Fruit fly (Drosophila melanogaster): ENCODE results near the gene INPP5E.
A peak's percentile ranks its signal among the peaks of the same experiment; 100 is the strongest.

Gene INPP5E

DNA sequence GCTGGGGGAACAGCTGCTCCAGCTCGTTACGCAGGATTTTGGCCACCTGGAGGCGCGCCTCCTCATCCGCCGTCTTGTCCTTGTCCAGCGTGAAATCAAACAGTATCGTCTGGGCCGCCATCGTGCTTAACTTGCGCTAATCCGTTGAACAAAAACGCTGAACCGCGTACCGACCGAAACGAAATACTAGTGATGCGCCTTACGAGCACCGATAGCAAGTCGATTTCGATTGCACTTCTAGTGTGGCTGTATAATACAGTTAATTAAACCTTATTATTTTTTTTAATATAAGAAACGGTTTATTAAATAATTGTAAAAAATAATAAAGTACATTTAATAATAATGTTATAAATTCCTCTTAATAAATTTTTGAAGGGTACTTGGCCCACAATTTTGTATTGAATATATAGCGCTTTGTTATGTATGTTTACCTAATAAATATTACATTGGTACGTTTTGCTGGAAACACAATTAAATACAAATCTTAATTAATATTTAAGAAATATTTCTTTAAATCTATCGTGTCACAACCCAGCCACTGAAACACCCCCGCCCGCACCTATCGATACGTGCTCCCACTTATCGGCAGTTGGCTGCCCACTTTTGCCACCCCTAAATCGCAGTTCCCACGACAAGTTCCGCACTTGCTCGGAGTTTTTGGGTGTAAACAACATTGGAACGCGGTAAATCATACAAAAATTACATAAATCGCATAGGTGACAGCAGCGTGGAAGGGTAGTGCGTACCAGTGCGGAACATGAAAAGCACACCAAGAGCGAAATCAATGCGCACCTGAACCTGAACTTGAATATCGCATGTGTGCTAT, at the start of gene INPP5E, which contains the start of gene Sms (continued):
- no peak for TF ChIP-seq lov (optimal IDR thresholded peaks at IDR 0.05)
- TF ChIP-seq lov (GFP tag; IDR thresholded peaks at IDR 0.05), result peak; percentile 32; the same call in 1 of the 3 replicates
- TF ChIP-seq CG7271 (tag; optimal IDR thresholded peaks at IDR 0.05), result peak; percentile 27
- TF ChIP-seq Dad (GFP tag; optimal IDR thresholded peaks at IDR 0.05), result no peak
- TF ChIP-seq HLH4C (GFP tag; IDR thresholded peaks at IDR 0.05; ENCODE audit: partially characterized antibody), result peak; percentile 80
- peak; percentile 42 for TF ChIP-seq CG9817 (tag; optimal IDR thresholded peaks at IDR 0.05)
- peak; percentile 50 for TF ChIP-seq lab (GFP tag; optimal IDR thresholded peaks at IDR 0.05)
- no peak for TF ChIP-seq Hand (GFP tag; optimal IDR thresholded peaks at IDR 0.05)
- TF ChIP-seq tio (GFP tag; optimal IDR thresholded peaks at IDR 0.05), result no peak
- peak; percentile 88 for TF ChIP-seq row (GFP tag; IDR thresholded peaks at IDR 0.05)
- 0 out of 2 replicates have a peak, but pooled peaks have one; percentile 27 for TF ChIP-seq H2.0 (GFP tag; IDR thresholded peaks at IDR 0.05)
- peak; percentile 4 for TF ChIP-seq CG1233 (GFP tag; optimal IDR thresholded peaks at IDR 0.05)
- peak; percentile 17 for TF ChIP-seq Ets97D (GFP tag; optimal IDR thresholded peaks at IDR 0.05)
- TF ChIP-seq inv (GFP tag; IDR thresholded peaks at IDR 0.05; ENCODE audit: partially characterized antibody), result peak; percentile 89
- TF ChIP-seq tna (GFP tag; IDR thresholded peaks at IDR 0.05; ENCODE audit: partially characterized antibody), result peak; percentile 82
- TF ChIP-seq CG17612 (GFP tag; IDR thresholded peaks at IDR 0.05), result no peak
- no peak for TF ChIP-seq cg (GFP tag; optimal IDR thresholded peaks at IDR 0.05)
- peak; percentile 19 for TF ChIP-seq CG17385 (GFP tag; optimal IDR thresholded peaks at IDR 0.05)
- peak; percentile 7; the same call in 1 of the 3 replicates for TF ChIP-seq ci (GFP tag; IDR thresholded peaks at IDR 0.05)
- no peak for TF ChIP-seq Neu2 (GFP tag; optimal IDR thresholded peaks at IDR 0.05; ENCODE audit: borderline replicate concordance)
- TF ChIP-seq dysf (GFP tag; IDR thresholded peaks at IDR 0.05), result peak; percentile 57; the same call in 2 of the 3 replicates
- no peak for TF ChIP-seq da (GFP tag; optimal IDR thresholded peaks at IDR 0.05)
- peak; percentile 30; the same call in 1 of the 2 replicates for TF ChIP-seq CG4404 (GFP tag; IDR thresholded peaks at IDR 0.05)
- TF ChIP-seq CG17802 (tag; optimal IDR thresholded peaks at IDR 0.05), result no peak
- TF ChIP-seq Trl (optimal IDR thresholded peaks at IDR 0.05), result no peak
- no peak for TF ChIP-seq Trl (GFP tag; optimal IDR thresholded peaks at IDR 0.05)
- TF ChIP-seq CG11560 (tag; IDR thresholded peaks at IDR 0.05), result no peak
- 0 out of 3 replicates have a peak, but pooled peaks have one; percentile 43 for TF ChIP-seq otp (GFP tag; IDR thresholded peaks at IDR 0.05)
- TF ChIP-seq HmgZ (tag; optimal IDR thresholded peaks at IDR 0.05), result peak; percentile 52
- peak; percentile 48; the same call in 1 of the 2 replicates for TF ChIP-seq CG8765 (GFP tag; IDR thresholded peaks at IDR 0.05)
- peak; percentile 35 for TF ChIP-seq CG7928 (GFP tag; optimal IDR thresholded peaks at IDR 0.05)
- peak; percentile 73 for TF ChIP-seq CG9727 (GFP tag; optimal IDR thresholded peaks at IDR 0.05)
- TF ChIP-seq CG12104 (GFP tag; optimal IDR thresholded peaks at IDR 0.05), result peak; percentile 45
- peak; percentile 3 for TF ChIP-seq twi (tag; optimal IDR thresholded peaks at IDR 0.05)
- peak; percentile 25 for TF ChIP-seq stwl (tag; optimal IDR thresholded peaks at IDR 0.05)
- peak; percentile 32 for TF ChIP-seq tap (tag; optimal IDR thresholded peaks at IDR 0.05)
- no peak for TF ChIP-seq Spps (tag; optimal IDR thresholded peaks at IDR 0.05)
- peak; percentile 35 for TF ChIP-seq Nf-YB (GFP tag; optimal IDR thresholded peaks at IDR 0.05)
- no peak for TF ChIP-seq CG8478 (optimal IDR thresholded peaks at IDR 0.05)
- peak; percentile 73 for TF ChIP-seq Xbp1 (GFP tag; optimal IDR thresholded peaks at IDR 0.05)
- no peak for TF ChIP-seq CG43689 (GFP tag; IDR thresholded peaks at IDR 0.05)
- no peak for TF ChIP-seq CG16863 (GFP tag; optimal IDR thresholded peaks at IDR 0.05)
- TF ChIP-seq CG17359 (tag; optimal IDR thresholded peaks at IDR 0.05), result peak; percentile 55
- no peak for TF ChIP-seq repo (GFP tag; optimal IDR thresholded peaks at IDR 0.05)
- TF ChIP-seq tin (GFP tag; optimal IDR thresholded peaks at IDR 0.05), result peak; percentile 60
- TF ChIP-seq CG15601 (tag; optimal IDR thresholded peaks at IDR 0.05), result peak; percentile 53
- no peak for TF ChIP-seq CG8089 (GFP tag; optimal IDR thresholded peaks at IDR 0.05)
- no peak for TF ChIP-seq CG11398 (GFP tag; optimal IDR thresholded peaks at IDR 0.05)
- TF ChIP-seq Lhr (GFP tag; optimal IDR thresholded peaks at IDR 0.05), result peak; percentile 30
- peak; percentile 76 for TF ChIP-seq CG6272 (GFP tag; IDR thresholded peaks at IDR 0.05)

Measured in whole organism, embryonic.